Fruit fly (Drosophila melanogaster) whole organism, embryonic: ENCODE measurements around the gene CG33687.

Experiments used
- ATbp ChIP-seq: fragments of 200-800 bp; sonication (Bioruptor generic); optimal IDR thresholded peaks from 2 replicates; lab custom pipeline; 2017; ENCODE audit warnings: missing biosample characterization, mild to moderate bottlenecking, missing genetic modification characterization, missing genetic modification reagents
- Atf3 ChIP-seq: fragments of 200-800 bp; sonication (Bioruptor generic); optimal IDR thresholded peaks from 3 replicates; lab custom pipeline; 2016; ENCODE audit warnings: missing biosample characterization, missing genetic modification characterization
- CG11504 ChIP-seq: fragments of 200-800 bp; sonication (Bioruptor generic); optimal IDR thresholded peaks from 3 replicates; lab custom pipeline; 2019; ENCODE audit warnings: missing biosample characterization, mild to moderate bottlenecking, missing genetic modification characterization, moderate library complexity
- CG12071 ChIP-seq: fragments of 200-800 bp; sonication (Bioruptor generic); optimal IDR thresholded peaks from 3 replicates; lab custom pipeline; 2018; ENCODE audit warnings: missing biosample characterization, mild to moderate bottlenecking, missing genetic modification characterization
- CG14710 ChIP-seq: fragments of 200-800 bp; sonication (Bioruptor generic); optimal IDR thresholded peaks from 3 replicates; lab custom pipeline; 2019; ENCODE audit warnings: missing biosample characterization, mild to moderate bottlenecking, missing genetic modification characterization, moderate library complexity
- CG1529 ChIP-seq: fragments of 200-800 bp; sonication (Bioruptor generic); optimal IDR thresholded peaks from 3 replicates; lab custom pipeline; 2018; ENCODE audit warnings: missing biosample characterization, missing genetic modification characterization
- CG15696 ChIP-seq: fragments of 200-800 bp; sonication (Bioruptor generic); optimal IDR thresholded peaks from 2 replicates; lab custom pipeline; 2019; ENCODE audit warnings: missing biosample characterization, mild to moderate bottlenecking, missing genetic modification characterization, moderate library complexity
- CG1603 ChIP-seq: fragments of 200-800 bp; sonication (Bioruptor generic); optimal IDR thresholded peaks from 2 replicates; lab custom pipeline; 2019; ENCODE audit warnings: missing biosample characterization, mild to moderate bottlenecking, missing genetic modification characterization, moderate library complexity
- CG16863 ChIP-seq: fragments of 200-800 bp; sonication (Bioruptor generic); optimal IDR thresholded peaks from 3 replicates; lab custom pipeline; 2016; ENCODE audit warnings: missing biosample characterization, missing genetic modification characterization
- CG17385 ChIP-seq: fragments of 200-800 bp; sonication (Bioruptor generic); optimal IDR thresholded peaks from 3 replicates; lab custom pipeline; 2018; ENCODE audit warnings: missing biosample characterization, mild to moderate bottlenecking, missing genetic modification characterization
- CG33557 ChIP-seq: fragments of 200-800 bp; sonication (Bioruptor generic); optimal IDR thresholded peaks from 2 replicates; lab custom pipeline; 2019; ENCODE audit warnings: missing biosample characterization, mild to moderate bottlenecking, missing genetic modification characterization, moderate library complexity
- CG3407 ChIP-seq: fragments of 200-800 bp; sonication (Bioruptor generic); optimal IDR thresholded peaks from 2 replicates; lab custom pipeline; 2018; ENCODE audit warnings: missing biosample characterization, mild to moderate bottlenecking, missing genetic modification characterization
- CG34224 ChIP-seq: fragments of 200-800 bp; sonication (Bioruptor generic); IDR thresholded peaks from 3 replicates; pipeline ENCODE4 v1.3.6; 2022; ENCODE audit warnings: missing biosample characterization, missing genetic modification characterization; ENCODE audit not compliant: partially characterized antibody
- CG4282 ChIP-seq: fragments of 200-800 bp; sonication (Bioruptor generic); optimal IDR thresholded peaks from 2 replicates; lab custom pipeline; 2016; ENCODE audit warnings: missing biosample characterization, missing genetic modification characterization
- CG4707 ChIP-seq: fragments of 200-800 bp; sonication (Bioruptor generic); optimal IDR thresholded peaks from 2 replicates; lab custom pipeline; 2018; ENCODE audit warnings: missing biosample characterization, mild to moderate bottlenecking, missing genetic modification characterization, moderate library complexity
- CG7987 ChIP-seq: fragments of 200-800 bp; sonication (Bioruptor generic); optimal IDR thresholded peaks from 2 replicates; lab custom pipeline; 2018; ENCODE audit warnings: missing biosample characterization, mild to moderate bottlenecking, missing genetic modification characterization, moderate library complexity
- CG8359 ChIP-seq: fragments of 200-800 bp; sonication (Bioruptor generic); optimal IDR thresholded peaks from 2 replicates; lab custom pipeline; 2017; ENCODE audit warnings: missing biosample characterization, mild to moderate bottlenecking, missing genetic modification characterization, borderline replicate concordance
- CG8478 ChIP-seq: fragments of >200 bp; optimal IDR thresholded peaks from 2 replicates; lab custom pipeline; 2018
- D ChIP-seq, 2 experiments: fragments of 200-800 bp in 1 of 2; fragments of >200 bp in 1 of 2; sonication (Bioruptor generic) in 1 of 2; optimal IDR thresholded peaks; 2 replicates in 1 of 2; 3 replicates in 1 of 2; lab custom pipeline; 2017; ENCODE audit warnings: mild to moderate bottlenecking in 1 of 2, missing biosample characterization in 1 of 2, missing genetic modification characterization in 1 of 2, missing genetic modification reagents in 1 of 2
- D19A ChIP-seq: fragments of 200-800 bp; optimal IDR thresholded peaks from 3 replicates; lab custom pipeline; 2019; ENCODE audit warnings: missing biosample characterization, mild to moderate bottlenecking, missing genetic modification characterization, moderate library complexity
- Dfd ChIP-seq, 2 experiments: fragments of >200 bp; optimal IDR thresholded peaks; 2 replicates each; lab custom pipeline; 2017; ENCODE audit warnings: missing biosample characterization in 2 of 2, missing genetic modification characterization in 2 of 2
- ERR ChIP-seq: fragments of 200-800 bp; sonication (Bioruptor generic); optimal IDR thresholded peaks from 2 replicates; lab custom pipeline; 2016; ENCODE audit warnings: missing biosample characterization, missing genetic modification characterization
- Fer2 ChIP-seq: fragments of 200-800 bp; sonication (Bioruptor generic); optimal IDR thresholded peaks from 2 replicates; lab custom pipeline; 2018; ENCODE audit warnings: missing biosample characterization, mild to moderate bottlenecking, missing genetic modification characterization, moderate library complexity
- HHEX ChIP-seq: fragments of 200-800 bp; sonication (Bioruptor generic); optimal IDR thresholded peaks from 3 replicates; lab custom pipeline; 2017; ENCODE audit warnings: missing biosample characterization, mild to moderate bottlenecking, missing genetic modification characterization, missing genetic modification reagents
- MTF-1 ChIP-seq: fragments of 200-800 bp; sonication (Bioruptor generic); optimal IDR thresholded peaks from 2 replicates; lab custom pipeline; 2018; ENCODE audit warnings: missing biosample characterization, mild to moderate bottlenecking, missing genetic modification characterization, borderline replicate concordance
- Mes4 ChIP-seq: fragments of 200-800 bp; sonication (Bioruptor generic); optimal IDR thresholded peaks from 2 replicates; lab custom pipeline; 2016; ENCODE audit warnings: missing biosample characterization, missing genetic modification characterization
- NC2α ChIP-seq: fragments of 200-800 bp; sonication (Bioruptor generic); optimal IDR thresholded peaks from 2 replicates; lab custom pipeline; 2016; ENCODE audit warnings: missing biosample characterization, missing genetic modification characterization
- Nf-YB ChIP-seq: fragments of 200-800 bp; sonication (Bioruptor generic); optimal IDR thresholded peaks from 3 replicates; lab custom pipeline; 2019; ENCODE audit warnings: missing biosample characterization, mild to moderate bottlenecking, missing genetic modification characterization, moderate library complexity
- Oli ChIP-seq: fragments of 200-800 bp; sonication (Bioruptor generic); optimal IDR thresholded peaks from 2 replicates; lab custom pipeline; 2018; ENCODE audit warnings: missing biosample characterization, mild to moderate bottlenecking, missing genetic modification characterization, moderate library complexity
- PHDP ChIP-seq: fragments of 200-800 bp; sonication (Bioruptor generic); optimal IDR thresholded peaks from 3 replicates; lab custom pipeline; 2018; ENCODE audit warnings: missing biosample characterization, mild to moderate bottlenecking, missing genetic modification characterization, moderate library complexity
- Side ChIP-seq: fragments of 200-800 bp; sonication (Bioruptor generic); optimal IDR thresholded peaks from 2 replicates; lab custom pipeline; 2016; ENCODE audit warnings: missing biosample characterization, missing genetic modification characterization
- cas ChIP-seq: fragments of 200-800 bp; sonication (Bioruptor generic); IDR thresholded peaks from 2 replicates; pipeline ENCODE4 v1.3.6; 2022; ENCODE audit warnings: missing biosample characterization, missing genetic modification characterization
- croc ChIP-seq: fragments of 200-800 bp; sonication (Bioruptor generic); conservative IDR thresholded peaks from 3 replicates; pipeline ENCODE4 v1.3.6; 2022; ENCODE audit warnings: missing biosample characterization, missing genetic modification characterization
- crol ChIP-seq: fragments of 200-800 bp; sonication (Bioruptor generic); IDR thresholded peaks from 2 replicates; pipeline ENCODE4 v1.3.6; 2022; ENCODE audit warnings: missing biosample characterization, missing genetic modification characterization
- dysf ChIP-seq: fragments of 200-800 bp; sonication (Bioruptor generic); IDR thresholded peaks from 3 replicates; pipeline ENCODE4 v1.3.6; 2022; ENCODE audit warnings: missing biosample characterization, missing genetic modification characterization
- en ChIP-seq: fragments of 200-800 bp; sonication (Bioruptor generic); optimal IDR thresholded peaks from 2 replicates; lab custom pipeline; 2016; ENCODE audit warnings: missing biosample characterization, missing genetic modification characterization
- ewg ChIP-seq: fragments of 200-800 bp; sonication (Bioruptor generic); optimal IDR thresholded peaks from 3 replicates; lab custom pipeline; 2017; ENCODE audit warnings: mild to moderate bottlenecking, missing biosample characterization, missing genetic modification reagents, missing genetic modification characterization
- exex ChIP-seq: fragments of 200-800 bp; sonication (Bioruptor generic); optimal IDR thresholded peaks from 4 replicates; lab custom pipeline; 2018; ENCODE audit warnings: missing biosample characterization, mild to moderate bottlenecking, missing genetic modification characterization, moderate library complexity
- fru ChIP-seq: fragments of >200 bp; optimal IDR thresholded peaks from 2 replicates; lab custom pipeline; 2017
- gsb-n ChIP-seq: fragments of 200-800 bp; sonication (Bioruptor generic); optimal IDR thresholded peaks from 3 replicates; lab custom pipeline; 2018; ENCODE audit warnings: missing biosample characterization, mild to moderate bottlenecking, missing genetic modification characterization
- jigr1 ChIP-seq: fragments of 200-800 bp; sonication (Bioruptor generic); IDR thresholded peaks from 3 replicates; pipeline ENCODE4 v1.3.6; 2022; ENCODE audit warnings: missing biosample characterization, missing genetic modification characterization
- odd ChIP-seq: fragments of 200-800 bp; sonication (Bioruptor generic); optimal IDR thresholded peaks from 2 replicates; lab custom pipeline; 2017; ENCODE audit warnings: missing biosample characterization, mild to moderate bottlenecking, missing genetic modification characterization
- otp ChIP-seq: fragments of 200-800 bp; sonication (Bioruptor generic); IDR thresholded peaks from 3 replicates; pipeline ENCODE4, ENCODE4 v1.3.6; 2022; ENCODE audit warnings: missing biosample characterization, missing genetic modification characterization
- ro ChIP-seq: fragments of 200-800 bp; sonication (Bioruptor generic); IDR thresholded peaks from 2 replicates; pipeline ENCODE4 v1.3.6; 2022; ENCODE audit warnings: missing biosample characterization, missing genetic modification characterization
- salm ChIP-seq: fragments of 200-800 bp; sonication (Bioruptor generic); optimal IDR thresholded peaks from 2 replicates; lab custom pipeline; 2018; ENCODE audit warnings: missing biosample characterization, mild to moderate bottlenecking, missing genetic modification characterization
- sqz ChIP-seq: fragments of 200-800 bp; sonication (Bioruptor generic); optimal IDR thresholded peaks from 3 replicates; lab custom pipeline; 2018; ENCODE audit warnings: missing biosample characterization, mild to moderate bottlenecking, missing genetic modification characterization
- tin ChIP-seq: fragments of 200-800 bp; sonication (Bioruptor generic); optimal IDR thresholded peaks from 3 replicates; lab custom pipeline; 2016; ENCODE audit warnings: missing biosample characterization, missing genetic modification characterization
- twi ChIP-seq: fragments of 200-800 bp; optimal IDR thresholded peaks from 2 replicates; lab custom pipeline; 2019; ENCODE audit warnings: missing biosample characterization, mild to moderate bottlenecking, missing genetic modification characterization, moderate library complexity

The CG33687 gene

DNA sequence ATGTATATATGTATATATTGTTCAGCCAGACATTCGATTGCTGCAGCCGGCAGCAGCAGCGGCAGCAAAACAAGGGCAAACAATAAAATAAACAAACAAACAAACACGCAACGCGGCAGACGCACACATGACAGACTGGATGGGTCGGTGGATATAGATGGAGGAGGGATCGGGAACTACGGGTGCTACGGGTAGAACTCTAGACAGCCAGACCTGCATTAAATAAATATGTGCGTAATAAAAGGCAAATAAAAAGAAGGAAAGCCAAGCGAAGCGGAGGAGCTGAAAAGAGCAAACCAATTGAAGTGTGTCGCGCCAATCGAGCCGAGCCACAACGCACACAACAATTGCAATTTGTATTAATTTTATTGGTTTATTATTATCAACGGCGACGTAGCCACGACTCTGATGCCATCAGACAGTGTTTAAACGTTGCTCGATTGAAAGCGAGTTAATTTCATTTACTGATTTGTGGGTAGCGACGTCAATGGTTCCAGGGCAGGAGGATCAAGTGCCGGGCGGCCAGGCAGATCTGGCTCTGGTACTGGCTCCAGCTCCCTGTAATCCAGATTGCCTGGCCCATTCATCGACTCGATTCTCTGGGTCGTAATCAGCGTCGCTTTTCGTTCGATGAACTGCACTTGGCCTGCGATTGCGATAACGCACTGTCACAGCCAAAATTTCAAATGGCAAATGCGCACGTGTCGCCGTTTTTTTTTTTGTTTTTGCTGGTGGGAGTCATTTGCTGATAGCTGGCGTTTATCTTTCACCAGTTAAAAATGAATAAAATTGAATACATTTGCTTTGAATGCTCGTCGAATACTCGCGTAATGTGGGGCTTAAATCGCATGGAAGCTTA lies 3.6 kb upstream of the CG33687 start (continued):
- TF ChIP-seq Atf3 (GFP tag; lab: Kevin White, UChicago) (peak; percentile 20), HHEX (GFP tag; lab: Kevin White, UChicago) (peak; percentile 8), CG15696 (tag; lab: Kevin White, UChicago) (no peak), CG4707 (GFP tag; lab: Kevin White, UChicago) (peak; percentile 48), CG7987 (GFP tag; lab: Kevin White, UChicago) (peak; percentile 48), PHDP (tag; lab: Kevin White, UChicago) (peak; percentile 43), Nf-YB (GFP tag; lab: Kevin White, UChicago) (peak; percentile 24), tin (no peak), fru (lab: Kevin White, UChicago) (no peak), CG4282 (no peak), gsb-n (tag; lab: Kevin White, UChicago) (peak; percentile 59), CG8359 (peak; percentile 55), en (GFP tag; lab: Kevin White, UChicago) (no peak), CG17385 (peak; percentile 5), CG33557 (peak; percentile 66), CG3407 (GFP tag; lab: Kevin White, UChicago) (peak; percentile 62), dysf (GFP tag; lab: Robert Waterston, UW) (0 out of 3 replicates have a peak, but pooled peaks have one; percentile 11), CG12071 (GFP tag; lab: Kevin White, UChicago) (peak; percentile 42), D (optimal IDR thresholded peaks at IDR 0.05; lab: Kevin White, UChicago) (no peak), D (GFP tag; optimal IDR thresholded peaks at IDR 0.05; lab: Kevin White, UChicago) (peak; percentile 46), NC2α (GFP tag; lab: Kevin White, UChicago) (peak; percentile 23), otp (GFP tag; lab: Robert Waterston, UW) (no peak), ro (GFP tag; lab: Robert Waterston, UW) (no peak), CG1603 (tag; lab: Kevin White, UChicago) (peak; percentile 49), croc (0 out of 3 replicates have a peak, but pooled peaks have one; percentile 17), ERR (no peak), CG1529 (GFP tag; lab: Kevin White, UChicago) (peak; percentile 53), CG11504 (tag; lab: Kevin White, UChicago) (peak; percentile 15), cas (GFP tag; lab: Robert Waterston, UW) (no peak), ewg (peak; percentile 15), CG14710 (tag; lab: Kevin White, UChicago) (peak; percentile 60), Dfd (GFP tag; optimal IDR thresholded peaks at IDR 0.05; lab: Kevin White, UChicago) (no peak), salm (tag; lab: Kevin White, UChicago) (peak; percentile 48), sqz (GFP tag; lab: Kevin White, UChicago) (no peak), CG16863 (GFP tag; lab: Kevin White, UChicago) (peak; percentile 14), crol (GFP tag; lab: Robert Waterston, UW) (peak; percentile 61), Side (GFP tag; lab: Kevin White, UChicago) (peak; percentile 17), MTF-1 (peak; percentile 59), odd (GFP tag; lab: Kevin White, UChicago) (peak; percentile 41), ATbp (peak; percentile 75), Oli (no peak), Fer2 (tag; lab: Kevin White, UChicago) (no peak), exex (no peak), twi (tag; lab: Kevin White, UChicago) (peak; percentile 73), CG34224 (GFP tag; lab: Robert Waterston, UW) (no peak), Mes4 (GFP tag; lab: Kevin White, UChicago) (peak; percentile 12), CG8478 (no peak), D19A (tag; lab: Kevin White, UChicago) (peak; percentile 17), jigr1 (GFP tag; lab: Robert Waterston, UW) (no peak)
